Fruit fly (Drosophila melanogaster): ENCODE results near the gene asun.
A peak's percentile ranks its signal among the peaks of the same experiment; 100 is the strongest.

dm6 chr3R:16239304-16239703 lies 24.8 kb upstream of the asun start:
- TF ChIP-seq CG10348 (GFP tag; IDR thresholded peaks at IDR 0.05): no peak
- TF ChIP-seq Pif1A (GFP tag; optimal IDR thresholded peaks at IDR 0.05): no peak
- no peak for TF ChIP-seq CG17806 (tag; optimal IDR thresholded peaks at IDR 0.05)
- no peak for TF ChIP-seq CG32121 (GFP tag; IDR thresholded peaks at IDR 0.05)
- TF ChIP-seq CG13204 (GFP tag; optimal IDR thresholded peaks at IDR 0.05): peak; percentile 57
- no peak for TF ChIP-seq EcR (GFP tag; optimal IDR thresholded peaks at IDR 0.05)
- TF ChIP-seq Snoo (tag; optimal IDR thresholded peaks at IDR 0.05): no peak
- TF ChIP-seq CG4496 (GFP tag; IDR thresholded peaks at IDR 0.05): no peak
- TF ChIP-seq CG8159 (tag; optimal IDR thresholded peaks at IDR 0.05): no peak
- TF ChIP-seq gl (tag; optimal IDR thresholded peaks at IDR 0.05): no peak

Data from whole organism, pupa.